Worm (Caenorhabditis elegans): ENCODE measurements around the gene chtl-1.

Gene chtl-1

DNA sequence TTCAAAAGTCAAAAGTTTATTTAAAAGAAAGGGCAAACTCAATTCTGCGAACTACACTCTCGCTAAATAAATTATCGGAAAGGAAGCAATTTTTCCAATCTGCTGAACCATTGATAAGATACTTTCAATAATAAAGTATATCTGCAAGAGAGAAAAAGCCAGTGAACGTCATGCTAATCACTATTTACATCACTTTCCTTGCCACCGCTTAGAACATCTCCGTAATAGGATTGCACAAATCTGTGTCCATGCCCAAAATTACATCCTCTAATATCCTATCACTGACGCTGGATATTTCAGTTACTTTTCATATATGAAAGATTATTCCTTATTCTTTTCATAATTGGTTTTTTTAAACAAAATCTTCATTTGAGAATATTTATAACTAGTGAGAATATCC lies 18.7 kb upstream of the chtl-1 start:
- TF ChIP-seq fos-1 (tag; optimal IDR thresholded peaks at IDR 0.05) (no peak), nhr-77 (tag; optimal IDR thresholded peaks at IDR 0.05) (no peak), ZK546.5 (tag; optimal IDR thresholded peaks at IDR 0.05) (no peak), sea-2 (GFP tag; optimal IDR thresholded peaks at IDR 0.05) (no peak), nhr-237 (tag; optimal IDR thresholded peaks at IDR 0.05) (no peak), tbx-2 (tag; optimal IDR thresholded peaks at IDR 0.05) (no peak), elt-2 (tag; optimal IDR thresholded peaks at IDR 0.05) (no peak), ceh-9 (tag; optimal IDR thresholded peaks at IDR 0.05) (no peak), aly-2 (tag; optimal IDR thresholded peaks at IDR 0.05) (no peak), nhr-28 (tag; optimal IDR thresholded peaks at IDR 0.05) (no peak), R02D3.7 (tag; optimal IDR thresholded peaks at IDR 0.05) (no peak), nhr-43 (tag; optimal IDR thresholded peaks at IDR 0.05; ENCODE audit: poor library complexity, severe bottlenecking) (no peak)

DNA sequence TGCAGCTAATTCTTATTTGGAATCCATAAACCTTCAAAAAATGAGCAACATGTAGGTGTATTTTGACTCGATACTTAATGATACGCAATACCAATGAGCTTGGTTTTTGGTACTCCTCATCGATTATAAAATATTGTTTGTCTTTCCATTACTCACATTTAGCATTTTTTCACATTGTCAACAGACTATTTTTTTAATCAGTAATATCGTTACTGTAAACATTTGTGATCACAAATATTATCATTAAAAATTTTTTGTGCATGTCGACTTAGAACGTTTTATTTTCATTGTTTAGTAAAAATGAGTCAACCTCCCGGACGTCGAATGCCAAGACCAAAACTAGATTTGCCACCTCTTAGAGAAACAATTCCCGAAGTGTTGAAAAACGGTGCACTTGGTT lies 13.2 kb upstream of the chtl-1 start, which contains the start of gene sek-5:
TSS of gene sek-5 (plus strand) at position 301 of the 400 bp plus-strand sequence.
- TF ChIP-seq pha-4 (tag; optimal IDR thresholded peaks at IDR 0.05) (peak; percentile 39), elt-3 (tag; optimal IDR thresholded peaks at IDR 0.05) (no peak), aly-2 (tag; optimal IDR thresholded peaks at IDR 0.05) (no peak)

DNA sequence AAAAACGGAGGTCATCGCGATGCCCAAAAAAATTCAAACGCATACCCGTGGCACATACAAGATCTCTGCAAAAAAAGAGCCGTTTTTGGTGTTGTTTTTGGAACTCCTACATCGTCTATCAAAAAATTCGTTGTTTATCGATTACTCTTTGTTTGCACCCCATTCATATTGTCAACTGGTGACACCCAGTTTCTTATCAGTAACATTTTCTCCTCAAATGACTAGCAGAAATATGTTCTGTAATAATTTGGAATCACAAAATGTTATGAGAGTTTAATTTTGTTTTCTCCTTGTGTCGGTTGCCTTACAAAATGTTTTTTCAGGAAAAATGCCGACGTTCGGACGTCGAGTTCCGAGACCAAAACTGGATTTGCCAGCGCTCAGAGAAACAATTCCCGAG lies 10.6 kb upstream of the chtl-1 start, which contains the start of gene sek-4:
TSS of gene sek-4 (plus strand) at position 318 of the 400 bp plus-strand sequence.
- TF ChIP-seq jun-1 (tag; optimal IDR thresholded peaks at IDR 0.05) (no peak), hmg-11 (tag; optimal IDR thresholded peaks at IDR 0.05) (no peak), nhr-237 (tag; optimal IDR thresholded peaks at IDR 0.05) (no peak), mdl-1 (tag; optimal IDR thresholded peaks at IDR 0.05) (no peak), nhr-28 (tag; optimal IDR thresholded peaks at IDR 0.05) (no peak), nhr-12 (tag; optimal IDR thresholded peaks at IDR 0.05) (no peak), ztf-11 (tag; optimal IDR thresholded peaks at IDR 0.05) (no peak), elt-2 (tag; optimal IDR thresholded peaks at IDR 0.05) (peak; percentile 58), egl-27 (tag; optimal IDR thresholded peaks at IDR 0.05) (no peak), pqm-1 (tag; optimal IDR thresholded peaks at IDR 0.05) (peak; percentile 25), pha-4 (tag; optimal IDR thresholded peaks at IDR 0.05) (peak; percentile 50)

DNA sequence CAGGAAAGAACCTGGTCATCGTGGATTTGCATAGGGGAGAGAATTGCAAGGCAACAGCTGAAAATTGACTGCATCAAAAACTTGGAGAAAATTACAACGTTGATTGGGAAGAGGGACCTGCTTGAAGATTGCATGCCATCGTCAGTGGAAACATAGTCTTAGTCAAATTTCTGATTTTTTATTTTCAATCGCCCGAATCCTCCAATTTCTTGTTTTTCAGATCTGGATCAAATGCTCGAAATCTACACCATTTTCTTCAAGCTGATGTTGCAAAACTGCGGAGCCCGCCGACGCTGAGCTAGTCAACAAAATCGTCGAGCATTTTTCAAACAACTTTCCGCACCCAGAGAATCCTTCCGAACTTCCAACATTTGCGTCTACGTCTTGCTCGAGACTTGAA lies 9.5 kb upstream of the chtl-1 start:
- TF ChIP-seq ceh-82 (tag; optimal IDR thresholded peaks at IDR 0.05) (no peak), nhr-23 (tag; optimal IDR thresholded peaks at IDR 0.05) (no peak), elt-1 (tag; optimal IDR thresholded peaks at IDR 0.05) (no peak), fos-1 (tag; optimal IDR thresholded peaks at IDR 0.05) (no peak), lsy-12 (tag; optimal IDR thresholded peaks at IDR 0.05) (no peak), R02D3.7 (tag; optimal IDR thresholded peaks at IDR 0.05) (no peak)

DNA sequence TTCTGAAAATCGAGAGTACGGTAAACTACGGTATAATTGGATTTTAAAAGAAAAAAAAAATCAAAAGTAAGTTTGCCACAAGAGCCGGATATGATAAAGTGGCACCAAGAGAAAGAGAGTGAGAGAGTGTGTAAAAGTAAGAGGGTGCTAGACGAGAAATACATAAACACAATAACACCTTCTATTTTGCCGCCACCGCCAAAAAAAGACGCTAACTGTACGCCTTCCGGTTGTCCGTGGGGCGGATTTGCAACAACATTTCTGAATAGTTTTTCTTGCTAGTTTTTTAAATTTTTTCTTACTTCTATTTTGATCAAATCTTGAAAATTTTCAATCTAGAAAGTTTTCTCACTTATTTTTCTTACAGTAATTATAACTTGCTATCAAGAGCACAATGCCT lies 8.5 kb upstream of the chtl-1 start, which contains the start of gene F35C8.8:
TSS of gene F35C8.8 (minus strand) at position 2 of the 400 bp plus-strand sequence.
- no peak for TF ChIP-seq ztf-11 (tag; optimal IDR thresholded peaks at IDR 0.05)
- no peak for TF ChIP-seq nhr-25 (tag; optimal IDR thresholded peaks at IDR 0.05)
- no peak for TF ChIP-seq jun-1 (tag; optimal IDR thresholded peaks at IDR 0.05)
- no peak for TF ChIP-seq R02D3.7 (tag; optimal IDR thresholded peaks at IDR 0.05)
- TF ChIP-seq mml-1 (tag; optimal IDR thresholded peaks at IDR 0.05), result no peak
- no peak for TF ChIP-seq sea-2 (GFP tag; optimal IDR thresholded peaks at IDR 0.05)
- no peak for TF ChIP-seq pha-4 (tag; optimal IDR thresholded peaks at IDR 0.05)
- TF ChIP-seq lin-15B (tag; optimal IDR thresholded peaks at IDR 0.05), result no peak
- TF ChIP-seq hmg-11 (tag; optimal IDR thresholded peaks at IDR 0.05), result no peak
- no peak for TF ChIP-seq unc-39 (tag; optimal IDR thresholded peaks at IDR 0.05)
- TF ChIP-seq elt-2 (tag; optimal IDR thresholded peaks at IDR 0.05), result no peak
- no peak for TF ChIP-seq ceh-9 (tag; optimal IDR thresholded peaks at IDR 0.05)
- TF ChIP-seq nhr-28 (tag; optimal IDR thresholded peaks at IDR 0.05), result no peak
- no peak for TF ChIP-seq nhr-12 (tag; optimal IDR thresholded peaks at IDR 0.05)
- TF ChIP-seq nhr-11 (tag; optimal IDR thresholded peaks at IDR 0.05), result no peak
- no peak for TF ChIP-seq nhr-43 (tag; optimal IDR thresholded peaks at IDR 0.05; ENCODE audit: poor library complexity, severe bottlenecking)

DNA sequence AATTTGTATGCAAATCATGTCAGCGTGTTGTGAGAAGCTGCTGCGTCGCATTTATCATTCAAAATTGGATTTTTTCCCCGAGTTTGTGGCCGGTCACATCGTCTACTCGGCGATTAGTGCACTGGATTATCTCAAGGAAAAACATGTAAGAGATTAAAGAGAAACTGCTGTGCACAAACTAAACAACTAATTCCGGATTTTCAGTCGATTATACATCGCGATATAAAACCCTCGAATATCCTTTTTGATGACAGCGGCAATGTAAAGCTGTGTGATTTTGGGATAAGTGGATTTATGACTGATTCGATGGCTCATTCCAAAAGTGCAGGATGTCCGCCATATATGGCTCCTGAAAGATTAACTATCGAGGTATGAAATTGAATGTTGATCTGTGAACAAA lies 6.5 kb upstream of the chtl-1 start:
- TF ChIP-seq nhr-237 (tag; optimal IDR thresholded peaks at IDR 0.05) (no peak), ztf-4 (tag; optimal IDR thresholded peaks at IDR 0.05) (no peak), mml-1 (tag; optimal IDR thresholded peaks at IDR 0.05) (no peak), R02D3.7 (tag; optimal IDR thresholded peaks at IDR 0.05) (no peak), nhr-23 (tag; optimal IDR thresholded peaks at IDR 0.05) (no peak)

All from whole organism, L3 larva.